Fruit fly (Drosophila melanogaster) whole organism, embryonic: ENCODE results near the gene mAcon1.

ENCODE experiments used
- B-H2 ChIP-seq: fragments of 200-800 bp; sonication (Bioruptor generic); optimal IDR thresholded peaks from 2 replicates; lab custom pipeline; 2018; ENCODE audit warnings: missing biosample characterization, mild to moderate bottlenecking, missing genetic modification characterization
- CG10209 ChIP-seq: fragments of 200-800 bp; sonication (Bioruptor generic); optimal IDR thresholded peaks from 3 replicates; lab custom pipeline; 2017; ENCODE audit warnings: missing biosample characterization, mild to moderate bottlenecking, missing genetic modification characterization, missing genetic modification reagents
- CG10366 ChIP-seq: fragments of 200-800 bp; sonication (Bioruptor generic); IDR thresholded peaks from 2 replicates; pipeline ENCODE4 v1.3.6; 2022; ENCODE audit warnings: missing biosample characterization, missing genetic modification characterization
- CG10654 ChIP-seq: fragments of 200-800 bp; sonication (Bioruptor generic); optimal IDR thresholded peaks from 2 replicates; lab custom pipeline; 2016; ENCODE audit warnings: missing biosample characterization, missing genetic modification characterization
- CG1233 ChIP-seq: fragments of 200-800 bp; sonication (Bioruptor generic); optimal IDR thresholded peaks from 4 replicates; lab custom pipeline; 2018; ENCODE audit warnings: missing biosample characterization, mild to moderate bottlenecking, missing genetic modification characterization
- CG14710 ChIP-seq: fragments of 200-800 bp; sonication (Bioruptor generic); optimal IDR thresholded peaks from 3 replicates; lab custom pipeline; 2019; ENCODE audit warnings: missing biosample characterization, mild to moderate bottlenecking, missing genetic modification characterization, moderate library complexity
- CG15601 ChIP-seq: fragments of 200-800 bp; sonication (Bioruptor generic); optimal IDR thresholded peaks from 3 replicates; lab custom pipeline; 2019; ENCODE audit warnings: missing biosample characterization, mild to moderate bottlenecking, missing genetic modification characterization, moderate library complexity
- CG1647 ChIP-seq: fragments of 200-800 bp; sonication (Bioruptor generic); optimal IDR thresholded peaks from 3 replicates; lab custom pipeline; 2016; ENCODE audit warnings: missing biosample characterization, missing genetic modification characterization
- CG16813 ChIP-seq: fragments of 200-800 bp; sonication (Bioruptor generic); IDR thresholded peaks from 3 replicates; pipeline ENCODE4 v1.3.6; 2022; ENCODE audit warnings: missing biosample characterization, missing genetic modification characterization; ENCODE audit not compliant: partially characterized antibody
- CG1792 ChIP-seq: fragments of 200-800 bp; sonication (Bioruptor generic); optimal IDR thresholded peaks from 2 replicates; lab custom pipeline; 2016; ENCODE audit warnings: missing biosample characterization, missing genetic modification characterization
- CG2889 ChIP-seq: fragments of 200-800 bp; sonication (Bioruptor generic); IDR thresholded peaks from 3 replicates; pipeline ENCODE4 v1.3.6; 2022; ENCODE audit warnings: missing biosample characterization, missing genetic modification characterization
- CG3407 ChIP-seq: fragments of 200-800 bp; sonication (Bioruptor generic); optimal IDR thresholded peaks from 2 replicates; lab custom pipeline; 2018; ENCODE audit warnings: missing biosample characterization, mild to moderate bottlenecking, missing genetic modification characterization
- CG3847 ChIP-seq: fragments of 200-800 bp; sonication (Bioruptor generic); IDR thresholded peaks from 2 replicates; pipeline ENCODE4 v1.3.6; 2022; ENCODE audit warnings: missing biosample characterization, missing genetic modification characterization
- CG3995 ChIP-seq: fragments of 200-800 bp; sonication (Bioruptor generic); optimal IDR thresholded peaks from 3 replicates; lab custom pipeline; 2016; ENCODE audit warnings: missing biosample characterization, missing genetic modification characterization
- CG6683 ChIP-seq: fragments of 200-800 bp; sonication (Bioruptor generic); optimal IDR thresholded peaks from 2 replicates; lab custom pipeline; 2017; ENCODE audit warnings: missing biosample characterization, mild to moderate bottlenecking, missing genetic modification characterization, missing genetic modification reagents
- CG6813 ChIP-seq: fragments of 200-800 bp; sonication (Bioruptor generic); optimal IDR thresholded peaks from 2 replicates; lab custom pipeline; 2017; ENCODE audit warnings: missing biosample characterization, missing genetic modification characterization, mild to moderate bottlenecking, moderate library complexity, missing genetic modification reagents
- CG8290 ChIP-seq, 3 experiments: fragments of 200-800 bp; sonication (Bioruptor generic); optimal IDR thresholded peaks; 2 replicates each; lab custom pipeline; 2016 to 2019; ENCODE audit warnings: missing biosample characterization in 3 of 3, missing genetic modification characterization in 3 of 3, mild to moderate bottlenecking in 2 of 3, moderate library complexity in 1 of 3
- CG9437 ChIP-seq: fragments of 200-800 bp; sonication (Bioruptor generic); optimal IDR thresholded peaks from 2 replicates; lab custom pipeline; 2018; ENCODE audit warnings: missing biosample characterization, mild to moderate bottlenecking, missing genetic modification characterization
- CTCF ChIP-seq: fragments of 200-800 bp; sonication (Bioruptor generic); optimal IDR thresholded peaks from 2 replicates; lab custom pipeline; 2017; ENCODE audit warnings: missing biosample characterization, mild to moderate bottlenecking, missing genetic modification characterization, moderate library complexity
- CkIIα-i1 ChIP-seq: fragments of 200-800 bp; sonication (Bioruptor generic); IDR thresholded peaks from 2 replicates; pipeline ENCODE4 v1.3.6; 2022; ENCODE audit warnings: missing biosample characterization, missing genetic modification characterization
- CrebB ChIP-seq: fragments of 200-800 bp; sonication (Bioruptor generic); optimal IDR thresholded peaks from 3 replicates; lab custom pipeline; 2018; ENCODE audit warnings: missing biosample characterization, mild to moderate bottlenecking, missing genetic modification characterization
- D19A ChIP-seq: fragments of 200-800 bp; optimal IDR thresholded peaks from 3 replicates; lab custom pipeline; 2019; ENCODE audit warnings: missing biosample characterization, mild to moderate bottlenecking, missing genetic modification characterization, moderate library complexity
- Deaf1 ChIP-seq: fragments of 200-800 bp; optimal IDR thresholded peaks from 3 replicates; lab custom pipeline; 2019; ENCODE audit warnings: missing biosample characterization, mild to moderate bottlenecking, missing genetic modification characterization, moderate library complexity
- Fer2 ChIP-seq: fragments of 200-800 bp; sonication (Bioruptor generic); optimal IDR thresholded peaks from 2 replicates; lab custom pipeline; 2018; ENCODE audit warnings: missing biosample characterization, mild to moderate bottlenecking, missing genetic modification characterization, moderate library complexity
- HHEX ChIP-seq: fragments of 200-800 bp; sonication (Bioruptor generic); optimal IDR thresholded peaks from 3 replicates; lab custom pipeline; 2017; ENCODE audit warnings: missing biosample characterization, mild to moderate bottlenecking, missing genetic modification characterization, missing genetic modification reagents
- Mad ChIP-seq: fragments of 200-800 bp; sonication (Bioruptor generic); optimal IDR thresholded peaks from 2 replicates; lab custom pipeline; 2016; ENCODE audit warnings: missing biosample characterization, missing genetic modification characterization
- Meics ChIP-seq: fragments of 200-800 bp; sonication (Bioruptor generic); optimal IDR thresholded peaks from 2 replicates; lab custom pipeline; 2017; ENCODE audit warnings: missing biosample characterization, mild to moderate bottlenecking, missing genetic modification characterization
- Nf-YA ChIP-seq: fragments of 200-800 bp; sonication (Bioruptor generic); IDR thresholded peaks from 2 replicates; pipeline ENCODE4 v1.3.6; 2022; ENCODE audit warnings: missing biosample characterization, missing genetic modification characterization
- Optix ChIP-seq: fragments of 200-800 bp; sonication (Bioruptor generic); IDR thresholded peaks from 3 replicates; pipeline ENCODE4 v1.3.6; 2022; ENCODE audit warnings: missing biosample characterization, missing genetic modification characterization
- Sox102F ChIP-seq: fragments of 200-800 bp; sonication (Bioruptor generic); optimal IDR thresholded peaks from 2 replicates; lab custom pipeline; 2018; ENCODE audit warnings: missing biosample characterization, mild to moderate bottlenecking, missing genetic modification characterization, moderate library complexity
- Sry-δ ChIP-seq: fragments of 200-800 bp; sonication (Bioruptor generic); optimal IDR thresholded peaks from 2 replicates; lab custom pipeline; 2016; ENCODE audit warnings: missing biosample characterization, missing genetic modification characterization
- Taf1 ChIP-seq: fragments of 200-800 bp; sonication (Bioruptor generic); IDR thresholded peaks from 2 replicates; pipeline ENCODE4 v1.3.6; 2022; ENCODE audit warnings: missing biosample characterization, missing genetic modification characterization
- amos ChIP-seq: fragments of 200-800 bp; sonication (Bioruptor generic); IDR thresholded peaks from 2 replicates; pipeline ENCODE4 v1.3.6; 2022; ENCODE audit warnings: missing biosample characterization, missing genetic modification characterization; ENCODE audit not compliant: partially characterized antibody
- ato ChIP-seq: fragments of 200-800 bp; sonication (Bioruptor generic); IDR thresholded peaks from 2 replicates; pipeline ENCODE4 v1.3.6; 2022; ENCODE audit warnings: missing biosample characterization, missing genetic modification characterization; ENCODE audit not compliant: partially characterized antibody
- danr ChIP-seq: fragments of 200-800 bp; sonication (Bioruptor generic); IDR thresholded peaks from 2 replicates; pipeline ENCODE4 v1.3.6; 2022; ENCODE audit warnings: missing biosample characterization, missing genetic modification characterization
- dati ChIP-seq: fragments of 200-800 bp; sonication (Bioruptor generic); IDR thresholded peaks from 2 replicates; pipeline ENCODE4 v1.3.6; 2022; ENCODE audit warnings: missing biosample characterization, missing genetic modification characterization
- eve ChIP-seq, 2 experiments: fragments of >200 bp; optimal IDR thresholded peaks; 2 replicates each; lab custom pipeline; 2017; ENCODE audit warnings: missing biosample characterization in 2 of 2, missing genetic modification characterization in 2 of 2
- eyg ChIP-seq: fragments of 200-800 bp; sonication (Bioruptor generic); optimal IDR thresholded peaks from 3 replicates; lab custom pipeline; 2016; ENCODE audit warnings: missing biosample characterization, missing genetic modification characterization
- gsb-n ChIP-seq: fragments of 200-800 bp; sonication (Bioruptor generic); optimal IDR thresholded peaks from 3 replicates; lab custom pipeline; 2018; ENCODE audit warnings: missing biosample characterization, mild to moderate bottlenecking, missing genetic modification characterization
- gt ChIP-seq: fragments of 200-800 bp; sonication (Bioruptor generic); IDR thresholded peaks from 2 replicates; pipeline ENCODE4 v1.3.6; 2022; ENCODE audit warnings: missing biosample characterization, missing genetic modification characterization
- knrl ChIP-seq: fragments of 200-800 bp; sonication (Bioruptor generic); IDR thresholded peaks from 3 replicates; pipeline ENCODE4 v1.3.6; 2022; ENCODE audit warnings: missing biosample characterization, missing genetic modification characterization; ENCODE audit not compliant: partially characterized antibody
- luna ChIP-seq: fragments of 200-800 bp; sonication (Bioruptor generic); optimal IDR thresholded peaks from 2 replicates; lab custom pipeline; 2016; ENCODE audit warnings: missing biosample characterization, missing genetic modification characterization
- maf-S ChIP-seq: fragments of 200-800 bp; sonication (Bioruptor generic); optimal IDR thresholded peaks from 2 replicates; lab custom pipeline; 2016; ENCODE audit warnings: missing biosample characterization, missing genetic modification characterization
- nerfin-2 ChIP-seq: fragments of 200-800 bp; sonication (Bioruptor generic); IDR thresholded peaks from 2 replicates; pipeline ENCODE4 v1.3.6; 2022; ENCODE audit warnings: missing biosample characterization, missing genetic modification characterization; ENCODE audit not compliant: partially characterized antibody
- sd ChIP-seq: fragments of 200-800 bp; sonication (Bioruptor generic); optimal IDR thresholded peaks from 3 replicates; lab custom pipeline; 2018; ENCODE audit warnings: missing biosample characterization, mild to moderate bottlenecking, missing genetic modification characterization, moderate library complexity
- slou ChIP-seq: fragments of 200-800 bp; sonication (Bioruptor generic); optimal IDR thresholded peaks from 3 replicates; lab custom pipeline; 2016; ENCODE audit warnings: missing biosample characterization, missing genetic modification characterization
- sqz ChIP-seq: fragments of 200-800 bp; sonication (Bioruptor generic); optimal IDR thresholded peaks from 3 replicates; lab custom pipeline; 2018; ENCODE audit warnings: missing biosample characterization, mild to moderate bottlenecking, missing genetic modification characterization
- tin ChIP-seq: fragments of 200-800 bp; sonication (Bioruptor generic); optimal IDR thresholded peaks from 3 replicates; lab custom pipeline; 2016; ENCODE audit warnings: missing biosample characterization, missing genetic modification characterization
- trh ChIP-seq: fragments of 200-800 bp; sonication (Bioruptor generic); optimal IDR thresholded peaks from 2 replicates; lab custom pipeline; 2016; ENCODE audit warnings: missing biosample characterization, missing genetic modification characterization
- vvl ChIP-seq: fragments of 200-800 bp; sonication (Bioruptor generic); IDR thresholded peaks from 2 replicates; pipeline ENCODE4 v1.3.6; 2022; ENCODE audit warnings: missing biosample characterization, missing genetic modification characterization

Gene mAcon1

DNA sequence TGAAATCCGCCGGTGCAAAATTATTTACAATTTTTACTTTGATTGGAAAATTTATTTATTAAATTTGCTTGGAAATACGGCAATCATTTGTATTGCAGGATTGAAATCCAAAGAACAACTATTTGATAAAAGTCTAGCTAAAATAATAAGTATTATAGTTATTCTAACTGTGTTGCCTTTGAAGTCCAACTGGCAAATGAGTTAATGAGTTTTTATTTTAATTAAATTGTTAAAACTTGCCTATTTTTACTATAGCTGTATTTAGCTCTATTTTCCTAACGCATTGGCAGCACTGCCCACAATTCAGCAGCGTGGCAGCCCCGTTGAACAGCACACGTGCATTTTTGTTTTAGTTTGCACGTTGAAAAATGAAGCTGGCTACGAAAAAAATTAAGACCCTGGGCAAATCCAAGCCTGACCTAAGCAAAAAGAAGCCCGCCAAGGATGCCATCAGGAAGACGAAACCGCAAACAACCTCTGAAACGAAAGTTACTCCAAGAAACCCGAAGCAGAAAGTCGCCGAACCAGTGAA lies 5.0 kb upstream of the mAcon1 start, which contains the start of gene Noc2 (continued):
- TF ChIP-seq dati (GFP tag; lab: Robert Waterston, UW) (no peak), Nf-YA (GFP tag; lab: Robert Waterston, UW) (no peak), slou (GFP tag; lab: Kevin White, UChicago) (peak; percentile 31), Taf1 (GFP tag; lab: Robert Waterston, UW) (peak; percentile 14; the same call in 1 of the 2 replicates), CG1647 (GFP tag; lab: Kevin White, UChicago) (peak; percentile 25), CG9437 (GFP tag; lab: Kevin White, UChicago) (peak; percentile 14), CG6813 (GFP tag; lab: Kevin White, UChicago) (no peak), gsb-n (no peak), tin (GFP tag; lab: Kevin White, UChicago) (peak; percentile 50), CG14710 (tag; lab: Kevin White, UChicago) (peak; percentile 54), nerfin-2 (GFP tag; lab: Robert Waterston, UW) (no peak), CG10654 (GFP tag; lab: Kevin White, UChicago) (no peak), CG10366 (peak; percentile 45), CG3407 (no peak), Fer2 (no peak), CG10209 (GFP tag; lab: Kevin White, UChicago) (peak; percentile 27), CG15601 (tag; lab: Kevin White, UChicago) (peak; percentile 34), Mad (GFP tag; lab: Kevin White, UChicago) (peak; percentile 13), CG1233 (no peak), CrebB (tag; lab: Kevin White, UChicago) (no peak), CG8290 (GFP tag; optimal IDR thresholded peaks at IDR 0.05; lab: Kevin White, UChicago) (no peak), CG8290 (tag; optimal IDR thresholded peaks at IDR 0.05; lab: Kevin White, UChicago) (peak in 1 of 2 experiments; percentile 46), amos (peak; percentile 4; the same call in 1 of the 2 replicates), luna (GFP tag; lab: Kevin White, UChicago) (no peak), CkIIα-i1 (GFP tag; lab: Robert Waterston, UW) (no peak), HHEX (GFP tag; lab: Kevin White, UChicago) (peak; percentile 49), D19A (tag; lab: Kevin White, UChicago) (peak; percentile 5), CTCF (GFP tag; lab: Kevin White, UChicago) (no peak), vvl (GFP tag; lab: Robert Waterston, UW) (peak; percentile 20; the same call in 1 of the 2 replicates), eve (GFP tag; optimal IDR thresholded peaks at IDR 0.05; lab: Kevin White, UChicago) (no peak), sd (tag; lab: Kevin White, UChicago) (no peak), CG16813 (GFP tag; lab: Robert Waterston, UW) (no peak), Sox102F (GFP tag; lab: Kevin White, UChicago) (peak; percentile 39), Meics (GFP tag; lab: Kevin White, UChicago) (peak; percentile 64), trh (GFP tag; lab: Kevin White, UChicago) (no peak), ato (GFP tag; lab: Robert Waterston, UW) (peak; percentile 6; the same call in 1 of the 2 replicates), Deaf1 (no peak), sqz (GFP tag; lab: Kevin White, UChicago) (no peak), maf-S (peak; percentile 18), CG3847 (GFP tag; lab: Robert Waterston, UW) (peak; percentile 54), knrl (no peak), Sry-δ (GFP tag; lab: Kevin White, UChicago) (peak; percentile 0), CG3995 (GFP tag; lab: Kevin White, UChicago) (no peak), danr (GFP tag; lab: Robert Waterston, UW) (no peak), CG2889 (GFP tag; lab: Robert Waterston, UW) (no peak), B-H2 (peak; percentile 7), Optix (GFP tag; lab: Robert Waterston, UW) (no peak), CG1792 (GFP tag; lab: Kevin White, UChicago) (no peak), CG6683 (GFP tag; lab: Kevin White, UChicago) (no peak), gt (GFP tag; lab: Robert Waterston, UW) (0 out of 2 replicates have a peak, but pooled peaks have one; percentile 22), eyg (GFP tag; lab: Kevin White, UChicago) (no peak)
